Fruit fly (Drosophila melanogaster) whole organism, embryonic: ENCODE data around the gene BBIP1.

Experiments
- Adf1 ChIP-seq: fragments of 200-800 bp; sonication (Bioruptor generic); IDR thresholded peaks from 2 replicates; pipeline ENCODE4 v1.3.6; 2022; ENCODE audit warnings: missing biosample characterization, missing genetic modification characterization
- Bdp1 ChIP-seq: fragments of 200-800 bp; sonication (Bioruptor generic); optimal IDR thresholded peaks from 3 replicates; lab custom pipeline; 2016; ENCODE audit warnings: missing biosample characterization, missing genetic modification characterization
- CG1024 ChIP-seq: fragments of 200-800 bp; sonication (Bioruptor generic); IDR thresholded peaks from 2 replicates; pipeline ENCODE4 v1.3.6; 2022; ENCODE audit warnings: missing biosample characterization, missing genetic modification characterization
- CG10321 ChIP-seq: fragments of 200-800 bp; sonication (Bioruptor generic); IDR thresholded peaks from 2 replicates; pipeline ENCODE4 v1.3.6; 2022; ENCODE audit warnings: missing biosample characterization, missing genetic modification characterization
- CG10462 ChIP-seq: fragments of 200-800 bp; sonication (Bioruptor generic); optimal IDR thresholded peaks from 2 replicates; lab custom pipeline; 2016; ENCODE audit warnings: missing biosample characterization, missing genetic modification characterization
- CG10959 ChIP-seq: fragments of 200-800 bp; sonication (Bioruptor generic); IDR thresholded peaks from 2 replicates; pipeline ENCODE4 v1.3.6; 2022; ENCODE audit warnings: missing biosample characterization, missing genetic modification characterization
- CG11695 ChIP-seq: fragments of 200-800 bp; sonication (Bioruptor generic); IDR thresholded peaks from 3 replicates; pipeline ENCODE4 v1.3.6; 2022; ENCODE audit warnings: missing biosample characterization, missing genetic modification characterization
- CG12391 ChIP-seq: fragments of 200-800 bp; sonication (Bioruptor generic); optimal IDR thresholded peaks from 3 replicates; lab custom pipeline; 2018; ENCODE audit warnings: missing biosample characterization, mild to moderate bottlenecking, missing genetic modification characterization, moderate library complexity
- CG12744 ChIP-seq: fragments of 200-800 bp; sonication (Bioruptor generic); optimal IDR thresholded peaks from 2 replicates; lab custom pipeline; 2016; ENCODE audit warnings: missing biosample characterization, missing genetic modification characterization
- CG12769 ChIP-seq: fragments of 200-800 bp; sonication (Bioruptor generic); optimal IDR thresholded peaks from 2 replicates; lab custom pipeline; 2019; ENCODE audit warnings: missing biosample characterization, mild to moderate bottlenecking, missing genetic modification characterization, moderate library complexity
- CG14014 ChIP-seq: fragments of 200-800 bp; sonication (Bioruptor generic); IDR thresholded peaks from 2 replicates; pipeline ENCODE4 v1.3.6; 2022; ENCODE audit warnings: missing biosample characterization, missing genetic modification characterization
- CG17328 ChIP-seq: fragments of 200-800 bp; sonication (Bioruptor generic); IDR thresholded peaks from 2 replicates; pipeline ENCODE4 v1.3.6; 2022; ENCODE audit warnings: missing biosample characterization, missing genetic modification characterization
- CG17612 ChIP-seq: fragments of 200-800 bp; sonication (Bioruptor generic); IDR thresholded peaks from 2 replicates; pipeline ENCODE4 v1.3.6; 2022; ENCODE audit warnings: missing biosample characterization, missing genetic modification characterization
- CG31388 ChIP-seq: fragments of 200-800 bp; sonication (Bioruptor generic); optimal IDR thresholded peaks from 2 replicates; lab custom pipeline; 2016; ENCODE audit warnings: missing biosample characterization, missing genetic modification characterization
- CG33557 ChIP-seq: fragments of 200-800 bp; sonication (Bioruptor generic); optimal IDR thresholded peaks from 2 replicates; lab custom pipeline; 2019; ENCODE audit warnings: missing biosample characterization, mild to moderate bottlenecking, missing genetic modification characterization, moderate library complexity
- CG3726 ChIP-seq: fragments of 200-800 bp; sonication (Bioruptor generic); IDR thresholded peaks from 3 replicates; pipeline ENCODE4, ENCODE4 v1.3.6; 2022; ENCODE audit warnings: missing biosample characterization, missing genetic modification characterization
- CG4328 ChIP-seq: fragments of 200-800 bp; sonication (Bioruptor generic); optimal IDR thresholded peaks from 3 replicates; lab custom pipeline; 2017; ENCODE audit warnings: missing biosample characterization, missing genetic modification reagents, missing genetic modification characterization
- CG4820 ChIP-seq: fragments of 200-800 bp; sonication (Bioruptor generic); optimal IDR thresholded peaks from 3 replicates; lab custom pipeline; 2016; ENCODE audit warnings: missing biosample characterization, missing genetic modification characterization
- CG6175 ChIP-seq: fragments of 200-800 bp; sonication (Bioruptor generic); IDR thresholded peaks from 3 replicates; pipeline ENCODE4 v1.3.6; 2022; ENCODE audit warnings: missing biosample characterization, missing genetic modification characterization
- CG7745 ChIP-seq: fragments of 200-800 bp; sonication (Bioruptor generic); optimal IDR thresholded peaks from 2 replicates; lab custom pipeline; 2018; ENCODE audit warnings: missing biosample characterization, mild to moderate bottlenecking, missing genetic modification characterization, moderate library complexity
- CG8281 ChIP-seq: fragments of 200-800 bp; sonication (Bioruptor generic); optimal IDR thresholded peaks from 2 replicates; lab custom pipeline; 2018; ENCODE audit warnings: missing biosample characterization, mild to moderate bottlenecking, missing genetic modification characterization, moderate library complexity
- CG8944 ChIP-seq: fragments of 200-800 bp; sonication (Bioruptor generic); optimal IDR thresholded peaks from 3 replicates; lab custom pipeline; 2016; ENCODE audit warnings: missing biosample characterization, missing genetic modification characterization
- CG9876 ChIP-seq: fragments of 200-800 bp; sonication (Bioruptor generic); optimal IDR thresholded peaks from 2 replicates; lab custom pipeline; 2016; ENCODE audit warnings: missing biosample characterization, missing genetic modification characterization
- CrebB ChIP-seq: fragments of 200-800 bp; sonication (Bioruptor generic); optimal IDR thresholded peaks from 3 replicates; lab custom pipeline; 2018; ENCODE audit warnings: missing biosample characterization, mild to moderate bottlenecking, missing genetic modification characterization
- D ChIP-seq, 2 experiments: fragments of 200-800 bp in 1 of 2; fragments of >200 bp in 1 of 2; sonication (Bioruptor generic) in 1 of 2; optimal IDR thresholded peaks; 2 replicates in 1 of 2; 3 replicates in 1 of 2; lab custom pipeline; 2017; ENCODE audit warnings: mild to moderate bottlenecking in 1 of 2, missing biosample characterization in 1 of 2, missing genetic modification characterization in 1 of 2, missing genetic modification reagents in 1 of 2
- D19A ChIP-seq: fragments of 200-800 bp; optimal IDR thresholded peaks from 3 replicates; lab custom pipeline; 2019; ENCODE audit warnings: missing biosample characterization, mild to moderate bottlenecking, missing genetic modification characterization, moderate library complexity
- E2f2 ChIP-seq: fragments of 200-800 bp; sonication (Bioruptor generic); IDR thresholded peaks from 2 replicates; pipeline ENCODE4 v1.3.6; 2022; ENCODE audit warnings: missing biosample characterization, missing genetic modification characterization
- Ets65A ChIP-seq: fragments of 200-800 bp; sonication (Bioruptor generic); peaks from one replicate; lab custom pipeline; 2016; ENCODE audit warnings: missing biosample characterization, missing genetic modification characterization
- Gug ChIP-seq: fragments of 200-800 bp; sonication (Bioruptor generic); IDR thresholded peaks from 4 replicates; pipeline ENCODE4 v1.3.6; 2022; ENCODE audit warnings: missing biosample characterization, missing genetic modification characterization
- HLH3B ChIP-seq: fragments of 200-800 bp; sonication (Bioruptor generic); IDR thresholded peaks from 2 replicates; pipeline ENCODE4 v1.3.6; 2022; ENCODE audit warnings: missing biosample characterization, missing genetic modification characterization
- HLH4C ChIP-seq: fragments of 200-800 bp; sonication (Bioruptor generic); IDR thresholded peaks from 3 replicates; pipeline ENCODE4 v1.3.6; 2022; ENCODE audit warnings: missing biosample characterization, missing genetic modification characterization; ENCODE audit not compliant: partially characterized antibody
- HLH54F ChIP-seq: fragments of 200-800 bp; sonication (Bioruptor generic); optimal IDR thresholded peaks from 3 replicates; lab custom pipeline; 2016; ENCODE audit warnings: missing biosample characterization, missing genetic modification characterization
- MBD-R2 ChIP-seq: fragments of 200-800 bp; sonication (Bioruptor generic); IDR thresholded peaks from 2 replicates; pipeline ENCODE4 v1.3.6; 2022; ENCODE audit warnings: missing biosample characterization, missing genetic modification characterization
- Mrtf ChIP-seq: fragments of 200-800 bp; sonication (Bioruptor generic); IDR thresholded peaks from 3 replicates; pipeline ENCODE4 v1.3.6; 2022; ENCODE audit warnings: missing biosample characterization, missing genetic modification characterization
- Opbp ChIP-seq: fragments of 200-800 bp; sonication (Bioruptor generic); IDR thresholded peaks from 3 replicates; pipeline ENCODE4 v1.3.6; 2022; ENCODE audit warnings: missing biosample characterization, missing genetic modification characterization; ENCODE audit not compliant: partially characterized antibody
- Rx ChIP-seq: fragments of 200-800 bp; sonication (Bioruptor generic); IDR thresholded peaks from 2 replicates; pipeline ENCODE4 v1.3.6; 2022; ENCODE audit warnings: missing biosample characterization, missing genetic modification characterization
- Trl ChIP-seq, 3 experiments: fragments of >200 bp in 2 of 3; fragments of 200-800 bp in 1 of 3; sonication (Bioruptor generic) in 1 of 3; optimal IDR thresholded peaks; 2 replicates in 1 of 3; 3 replicates in 2 of 3; lab custom pipeline; 2016 to 2017; ENCODE audit warnings: missing biosample characterization in 1 of 3, missing genetic modification characterization in 1 of 3
- ac ChIP-seq: fragments of 200-800 bp; sonication (Bioruptor generic); optimal IDR thresholded peaks from 3 replicates; lab custom pipeline; 2017; ENCODE audit warnings: missing biosample characterization, mild to moderate bottlenecking, missing genetic modification characterization
- ara ChIP-seq: fragments of 200-800 bp; sonication (Bioruptor generic); IDR thresholded peaks from 2 replicates; pipeline ENCODE4 v1.3.6; 2022; ENCODE audit warnings: missing biosample characterization, missing genetic modification characterization
- cad ChIP-seq: fragments of >200 bp; optimal IDR thresholded peaks from 2 replicates; lab custom pipeline; 2017; ENCODE audit warnings: missing biosample characterization, missing genetic modification characterization
- croc ChIP-seq: fragments of 200-800 bp; sonication (Bioruptor generic); conservative IDR thresholded peaks from 3 replicates; pipeline ENCODE4 v1.3.6; 2022; ENCODE audit warnings: missing biosample characterization, missing genetic modification characterization
- fru ChIP-seq: fragments of >200 bp; optimal IDR thresholded peaks from 2 replicates; lab custom pipeline; 2017
- gem ChIP-seq: fragments of 200-800 bp; sonication (Bioruptor generic); optimal IDR thresholded peaks from 2 replicates; lab custom pipeline; 2019; ENCODE audit warnings: missing biosample characterization, mild to moderate bottlenecking, missing genetic modification characterization, moderate library complexity
- lbe ChIP-seq: fragments of 200-800 bp; sonication (Bioruptor generic); optimal IDR thresholded peaks from 2 replicates; lab custom pipeline; 2016; ENCODE audit warnings: missing biosample characterization, mild to moderate bottlenecking, missing genetic modification characterization
- luna ChIP-seq: fragments of 200-800 bp; sonication (Bioruptor generic); optimal IDR thresholded peaks from 2 replicates; lab custom pipeline; 2016; ENCODE audit warnings: missing biosample characterization, missing genetic modification characterization
- mirr ChIP-seq: fragments of 200-800 bp; sonication (Bioruptor generic); optimal IDR thresholded peaks from 3 replicates; lab custom pipeline; 2018; ENCODE audit warnings: missing biosample characterization, mild to moderate bottlenecking, missing genetic modification characterization
- run ChIP-seq: fragments of 200-800 bp; sonication (Bioruptor generic); optimal IDR thresholded peaks from 3 replicates; lab custom pipeline; 2018; ENCODE audit warnings: missing biosample characterization, mild to moderate bottlenecking, missing genetic modification characterization
- sisA ChIP-seq: fragments of 200-800 bp; sonication (Bioruptor generic); IDR thresholded peaks from 2 replicates; pipeline ENCODE4 v1.3.6; 2022; ENCODE audit warnings: missing biosample characterization, missing genetic modification characterization
- sr ChIP-seq: fragments of 200-800 bp; sonication (Bioruptor generic); IDR thresholded peaks from 3 replicates; pipeline ENCODE4 v1.3.6; 2022; ENCODE audit warnings: missing biosample characterization, missing genetic modification characterization
- twi ChIP-seq: fragments of 200-800 bp; optimal IDR thresholded peaks from 2 replicates; lab custom pipeline; 2019; ENCODE audit warnings: missing biosample characterization, mild to moderate bottlenecking, missing genetic modification characterization, moderate library complexity
- vfl ChIP-seq: fragments of 200-800 bp; sonication (Bioruptor generic); optimal IDR thresholded peaks from 2 replicates; lab custom pipeline; 2016; ENCODE audit warnings: missing biosample characterization, missing genetic modification characterization

Gene BBIP1

dm6 chr3R:9399951-9400392 lies 4.2 kb upstream of the BBIP1 start, which contains the start of gene CG34117 (continued):
- TF ChIP-seq Mrtf (GFP tag; lab: Robert Waterston, UW) (peak; percentile 36; the same call in 2 of the 3 replicates), CG12744 (GFP tag; lab: Kevin White, UChicago) (peak; percentile 37), Bdp1 (peak; percentile 6), run (peak; percentile 40), CG3726 (GFP tag; lab: Robert Waterston, UW) (0 out of 3 replicates have a peak, but pooled peaks have one; percentile 17), vfl (GFP tag; lab: Kevin White, UChicago) (peak; percentile 64), CG10462 (peak; percentile 57), lbe (GFP tag; lab: Kevin White, UChicago) (peak; percentile 70), Opbp (GFP tag; lab: Robert Waterston, UW) (no peak), ara (GFP tag; lab: Robert Waterston, UW) (peak; percentile 81), gem (peak; percentile 90), HLH3B (peak; percentile 81), CG33557 (GFP tag; lab: Kevin White, UChicago) (peak; percentile 61), CG8944 (GFP tag; lab: Kevin White, UChicago) (peak; percentile 55), CG7745 (tag; lab: Kevin White, UChicago) (no peak), E2f2 (GFP tag; lab: Robert Waterston, UW) (peak; percentile 54), MBD-R2 (peak; percentile 94), CG10321 (no peak), Trl (optimal IDR thresholded peaks at IDR 0.05; lab: Kevin White, UChicago) (no peak), Trl (GFP tag; optimal IDR thresholded peaks at IDR 0.05; lab: Kevin White, UChicago) (peak; percentile 56), D (optimal IDR thresholded peaks at IDR 0.05; lab: Kevin White, UChicago) (no peak), D (GFP tag; optimal IDR thresholded peaks at IDR 0.05; lab: Kevin White, UChicago) (peak; percentile 55), CG31388 (GFP tag; lab: Kevin White, UChicago) (peak; percentile 46), fru (lab: Kevin White, UChicago) (no peak), CG10959 (GFP tag; lab: Robert Waterston, UW) (peak; percentile 69), D19A (tag; lab: Kevin White, UChicago) (peak; percentile 78), CG14014 (peak; percentile 83), CG1024 (GFP tag; lab: Robert Waterston, UW) (peak; percentile 67), Adf1 (GFP tag; lab: Robert Waterston, UW) (peak; percentile 54; the same call in 1 of the 2 replicates), CG8281 (tag; lab: Kevin White, UChicago) (peak; percentile 43), CG6175 (0 out of 3 replicates have a peak, but pooled peaks have one; percentile 46), luna (no peak), CG4820 (GFP tag; lab: Kevin White, UChicago) (peak; percentile 63), Rx (peak; percentile 58), Gug (GFP tag; lab: Robert Waterston, UW) (peak; percentile 67; the same call in 3 of the 4 replicates), CG17612 (GFP tag; lab: Robert Waterston, UW) (peak; percentile 5; the same call in 1 of the 2 replicates), mirr (peak; percentile 17), croc (peak; percentile 37), sr (0 out of 3 replicates have a peak, but pooled peaks have one; percentile 16), sisA (peak; percentile 79), twi (peak; percentile 63), CG12391 (peak; percentile 91), HLH4C (no peak), CG4328 (GFP tag; lab: Kevin White, UChicago) (peak; percentile 71), Ets65A (GFP tag; lab: Kevin White, UChicago) (no peak), ac (GFP tag; lab: Kevin White, UChicago) (no peak), CG12769 (peak; percentile 68), CrebB (tag; lab: Kevin White, UChicago) (peak; percentile 65), CG9876 (GFP tag; lab: Kevin White, UChicago) (no peak), cad (no peak), CG11695 (GFP tag; lab: Robert Waterston, UW) (peak; percentile 80; the same call in 2 of the 3 replicates), HLH54F (no peak), CG17328 (GFP tag; lab: Robert Waterston, UW) (peak; percentile 88)
